Worm (Caenorhabditis elegans) whole organism, dauer: ENCODE results near the gene mam-1.

Source experiments
- unc-62 ChIP-seq: sonication (generic microtip); optimal IDR thresholded peaks from 2 replicates; lab custom pipeline; 2017; ENCODE audit warnings: missing biosample characterization, missing genetic modification reagents, missing genetic modification characterization

The mam-1 gene

ce11 chrX:871957-872715 lies 16.1 kb downstream of the mam-1 start, which contains the start of gene F56F10.1:
TSS of gene F56F10.1 (plus strand) at chrX:872603.
- no peak for TF ChIP-seq unc-62 (GFP tag; lab: Kevin White, UChicago)

- TF ChIP-seq unc-62 (GFP tag; lab: Kevin White, UChicago): no peak
Observed at ce11 chrX:871020-871419, 17.2 kb downstream of the mam-1 start, which contains the start of gene lgl-1. TSS of gene lgl-1 (minus strand) at chrX:871089.

ce11 chrX:865214-865613 lies 23.0 kb downstream of the mam-1 start:
- TF ChIP-seq unc-62 (GFP tag; lab: Kevin White, UChicago): no peak

ce11 chrX:864293-864731 lies 23.9 kb downstream of the mam-1 start:
- no peak for TF ChIP-seq unc-62 (GFP tag; lab: Kevin White, UChicago)

- TF ChIP-seq unc-62 (GFP tag; lab: Kevin White, UChicago): no peak
Observed at ce11 chrX:863478-863877, 24.7 kb downstream of the mam-1 start, which contains the start of gene cdo-1. TSS of gene cdo-1 (minus strand) at chrX:863578.

ce11 chrX:861378-861777 lies 26.8 kb downstream of the mam-1 start:
- no peak for TF ChIP-seq unc-62 (GFP tag; lab: Kevin White, UChicago)

ce11 chrX:859401-859800 lies 28.8 kb downstream of the mam-1 start, which contains the start of gene F56F10.2:
TSS of gene F56F10.2 (plus strand) at chrX:859615.
- no peak for TF ChIP-seq unc-62 (GFP tag; lab: Kevin White, UChicago)

DNA sequence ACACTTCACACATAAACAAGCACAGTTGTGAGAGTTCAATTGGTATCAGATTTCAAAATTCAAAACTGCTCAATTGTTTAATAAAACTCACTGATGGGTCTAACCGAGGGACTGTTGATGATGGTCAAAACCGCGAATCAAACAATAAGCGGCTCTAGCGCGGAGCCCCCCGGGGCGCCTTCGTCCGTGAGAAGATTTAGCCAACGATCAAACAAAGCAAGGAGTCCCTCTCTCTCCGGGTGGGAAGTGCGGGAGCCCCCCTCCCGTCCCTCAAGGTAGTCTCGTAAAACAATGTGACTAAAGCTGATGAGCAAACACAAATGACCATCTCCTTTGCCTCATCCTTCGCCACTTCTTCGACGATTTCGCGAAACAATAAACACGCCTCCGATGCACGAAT lies 30.5 kb downstream of the mam-1 start:
- TF ChIP-seq unc-62 (GFP tag; lab: Kevin White, UChicago): no peak

DNA sequence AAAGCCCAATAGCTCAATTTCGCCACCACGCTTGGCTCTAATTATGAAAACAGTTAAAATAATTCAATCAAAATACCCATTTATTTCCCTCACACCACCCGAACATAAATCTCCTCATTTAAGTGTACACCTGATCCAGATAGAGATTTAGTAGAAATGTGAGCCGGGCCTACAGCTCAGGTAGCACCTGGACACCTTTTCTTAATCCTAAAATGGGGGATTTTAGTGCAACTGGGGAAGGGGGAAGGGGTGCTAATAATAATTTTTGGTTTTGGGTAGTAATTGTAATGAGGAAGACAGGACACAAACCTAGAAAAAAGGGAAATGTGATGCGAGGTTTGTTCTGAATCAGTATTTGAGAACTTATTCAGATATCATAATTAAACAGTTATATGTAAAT lies 34.6 kb downstream of the mam-1 start:
- TF ChIP-seq unc-62 (GFP tag; lab: Kevin White, UChicago): no peak

- TF ChIP-seq unc-62 (GFP tag; lab: Kevin White, UChicago): no peak
Observed at ce11 chrX:852739-853268, 35.4 kb downstream of the mam-1 start.

- no peak for TF ChIP-seq unc-62 (GFP tag; lab: Kevin White, UChicago)
Observed at ce11 chrX:851421-851820, 36.8 kb downstream of the mam-1 start, which contains the start of gene igcm-1. TSS of gene igcm-1 (minus strand) at chrX:851521.

ce11 chrX:845443-845842 lies 42.8 kb downstream of the mam-1 start:
- TF ChIP-seq unc-62 (GFP tag; lab: Kevin White, UChicago): no peak

DNA sequence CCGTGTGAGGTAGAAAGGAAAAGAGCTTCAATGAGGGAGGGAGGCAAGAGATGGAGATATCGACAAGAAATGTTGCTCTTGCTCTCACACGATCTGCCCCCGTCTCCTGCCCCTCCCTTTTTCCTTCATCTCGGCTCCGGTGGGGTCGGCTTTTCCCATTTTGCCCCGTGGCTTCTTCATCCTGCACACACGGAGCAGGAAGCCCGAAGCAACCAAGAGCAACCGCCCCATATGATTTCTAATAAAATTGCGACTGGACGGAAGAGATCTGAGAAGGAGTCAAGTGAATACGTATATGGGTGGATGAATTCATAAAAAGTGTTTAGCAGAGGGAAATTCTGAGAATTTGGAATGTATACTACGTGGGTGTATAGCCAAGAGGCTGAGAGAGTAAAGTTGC lies 43.5 kb downstream of the mam-1 start:
- TF ChIP-seq unc-62 (GFP tag; lab: Kevin White, UChicago): no peak

- no peak for TF ChIP-seq unc-62 (GFP tag; lab: Kevin White, UChicago)
Observed at ce11 chrX:841393-841792, 46.8 kb downstream of the mam-1 start, which contains the start of gene F39H12.3. TSS of gene F39H12.3 (minus strand) at chrX:841493.

ce11 chrX:834478-834877 lies 53.7 kb downstream of the mam-1 start, which contains the start of gene F39H12.1:
TSS of gene F39H12.1 (plus strand) at chrX:834778.
- TF ChIP-seq unc-62 (GFP tag; lab: Kevin White, UChicago): no peak
